Fruit fly (Drosophila melanogaster): Measurements from ENCODE around the gene sesB.

sesB gene

dm6 chrX:10801033-10801432 is 14.3 kb upstream of the sesB start:
- no peak for TF ChIP-seq CG7101 (tag; optimal IDR thresholded peaks at IDR 0.05)
- TF ChIP-seq Crg-1 (GFP tag; optimal IDR thresholded peaks at IDR 0.05): no peak
- no peak for TF ChIP-seq cic (GFP tag; optimal IDR thresholded peaks at IDR 0.05)
- TF ChIP-seq CG12768 (GFP tag; optimal IDR thresholded peaks at IDR 0.05): no peak

- TF ChIP-seq CG7045 (GFP tag; optimal IDR thresholded peaks at IDR 0.05) (no peak), pad (GFP tag; optimal IDR thresholded peaks at IDR 0.05) (no peak), Clk (GFP tag; optimal IDR thresholded peaks at IDR 0.05) (no peak), CG33017 (tag; optimal IDR thresholded peaks at IDR 0.05) (no peak), CG5204 (GFP tag; optimal IDR thresholded peaks at IDR 0.05) (no peak), CG1620 (GFP tag; optimal IDR thresholded peaks at IDR 0.05) (no peak), cnc (optimal IDR thresholded peaks at IDR 0.05) (no peak), tj (GFP tag; optimal IDR thresholded peaks at IDR 0.05) (no peak), Mnt (GFP tag; optimal IDR thresholded peaks at IDR 0.05) (no peak), CG12768 (GFP tag; optimal IDR thresholded peaks at IDR 0.05) (no peak), ovo (GFP tag; optimal IDR thresholded peaks at IDR 0.05) (no peak)
Measured at dm6 chrX:10789279-10789678, 2.5 kb upstream of the sesB start.

- TF ChIP-seq ovo (GFP tag; optimal IDR thresholded peaks at IDR 0.05) (no peak), CG12768 (GFP tag; optimal IDR thresholded peaks at IDR 0.05) (no peak), kay (GFP tag; ENCODE audit: borderline replicate concordance) (peak; percentile 72), CG11617 (GFP tag; optimal IDR thresholded peaks at IDR 0.05) (no peak)
Measured at dm6 chrX:10787352-10787751, 594 bp upstream of the sesB start.

- TF ChIP-seq toe (GFP tag; optimal IDR thresholded peaks at IDR 0.05) (no peak), cic (GFP tag; optimal IDR thresholded peaks at IDR 0.05) (peak; percentile 83), kay (GFP tag; ENCODE audit: borderline replicate concordance) (peak; percentile 89), CG7045 (GFP tag; optimal IDR thresholded peaks at IDR 0.05) (no peak), CG12768 (GFP tag; optimal IDR thresholded peaks at IDR 0.05) (no peak), CG7101 (tag; optimal IDR thresholded peaks at IDR 0.05) (peak; percentile 54), Mnt (GFP tag; optimal IDR thresholded peaks at IDR 0.05) (peak; percentile 100), CG11617 (GFP tag; optimal IDR thresholded peaks at IDR 0.05) (no peak), Crg-1 (GFP tag; optimal IDR thresholded peaks at IDR 0.05) (no peak)
Measured at dm6 chrX:10785920-10786361, 817 bp downstream of the sesB start.

- TF ChIP-seq tj (GFP tag; optimal IDR thresholded peaks at IDR 0.05): peak; percentile 99
- TF ChIP-seq CG12768 (GFP tag; optimal IDR thresholded peaks at IDR 0.05): no peak
- TF ChIP-seq CG11617 (GFP tag; optimal IDR thresholded peaks at IDR 0.05): peak; percentile 55
- no peak for TF ChIP-seq CG5204 (GFP tag; optimal IDR thresholded peaks at IDR 0.05)
- peak; percentile 75 for TF ChIP-seq pad (GFP tag; optimal IDR thresholded peaks at IDR 0.05)
- TF ChIP-seq CG14711 (tag; optimal IDR thresholded peaks at IDR 0.05): peak; percentile 39
- TF ChIP-seq toe (GFP tag; optimal IDR thresholded peaks at IDR 0.05): peak; percentile 7
- TF ChIP-seq Mnt (GFP tag; optimal IDR thresholded peaks at IDR 0.05): no peak
- TF ChIP-seq ovo (GFP tag; optimal IDR thresholded peaks at IDR 0.05): peak; percentile 92
- TF ChIP-seq bab1 (GFP tag; optimal IDR thresholded peaks at IDR 0.05): no peak
- peak; percentile 9 for TF ChIP-seq CG7101 (tag; optimal IDR thresholded peaks at IDR 0.05)
Measured at dm6 chrX:10784812-10785638, 1.7 kb downstream of the sesB start.

- TF ChIP-seq Hr96 (GFP tag; optimal IDR thresholded peaks at IDR 0.05) (no peak), tj (GFP tag; optimal IDR thresholded peaks at IDR 0.05) (peak; percentile 97), Crg-1 (GFP tag; optimal IDR thresholded peaks at IDR 0.05) (no peak), ovo (GFP tag; optimal IDR thresholded peaks at IDR 0.05) (peak; percentile 64), pad (GFP tag; optimal IDR thresholded peaks at IDR 0.05) (no peak), Mnt (GFP tag; optimal IDR thresholded peaks at IDR 0.05) (peak; percentile 85), CG7101 (tag; optimal IDR thresholded peaks at IDR 0.05) (no peak), cic (GFP tag; optimal IDR thresholded peaks at IDR 0.05) (peak; percentile 63)
Measured at dm6 chrX:10784330-10784778, 2.4 kb downstream of the sesB start.

dm6 chrX:10783374-10784064 is 3.2 kb downstream of the sesB start:
- TF ChIP-seq pad (GFP tag; optimal IDR thresholded peaks at IDR 0.05): no peak
- no peak for TF ChIP-seq toe (GFP tag; optimal IDR thresholded peaks at IDR 0.05)
- TF ChIP-seq cic (GFP tag; optimal IDR thresholded peaks at IDR 0.05): peak; percentile 12
- TF ChIP-seq Hr96 (GFP tag; optimal IDR thresholded peaks at IDR 0.05): no peak
- TF ChIP-seq kay (GFP tag; ENCODE audit: borderline replicate concordance): peak; percentile 81
- TF ChIP-seq CG14711 (tag; optimal IDR thresholded peaks at IDR 0.05): no peak
